Worm (Caenorhabditis elegans): ENCODE data around the gene rpb-6.
A peak's percentile ranks its signal among the peaks of the same experiment; 100 is the strongest.

- TF ChIP-seq syd-9 (tag; optimal IDR thresholded peaks at IDR 0.05) (no peak), ceh-6 (GFP tag; optimal IDR thresholded peaks at IDR 0.05) (no peak), C08G9.2 (tag; optimal IDR thresholded peaks at IDR 0.05) (peak; percentile 81), lim-6 (tag; optimal IDR thresholded peaks at IDR 0.05) (peak; percentile 34), pha-4 (tag; optimal IDR thresholded peaks at IDR 0.05) (no peak), ama-1 (optimal IDR thresholded peaks at IDR 0.05) (no peak), mec-3 (tag; optimal IDR thresholded peaks at IDR 0.05; ENCODE audit: borderline replicate concordance) (no peak), fkh-6 (tag; optimal IDR thresholded peaks at IDR 0.05) (no peak)
Observed at ce11 chrII:10537988-10538387, 41.2 kb upstream of the rpb-6 start.
